ENCODE assay signal across 2 worm cellular contexts in genomic region chrIII:5500732-5501131, ce11.
TF ChIP-seq lines count a peak whose summit lies in the region.

No protein-coding gene starts in this region.

TF ChIP-seq in whole organism, L1 larva, 84 proteins besides CTCF, POLR2A, EP300 and RAD21:
- TF ChIP-seq nhr-20 (tag; optimal IDR thresholded peaks at IDR 0.05; lab: Kevin White, UChicago) (peak; percentile 19), pqm-1 (tag; optimal IDR thresholded peaks at IDR 0.05; lab: Kevin White, UChicago) (no peak), zip-4 (GFP tag; optimal IDR thresholded peaks at IDR 0.05; lab: Kevin White, UChicago) (no peak), lin-35 (GFP tag; optimal IDR thresholded peaks at IDR 0.05; lab: Kevin White, UChicago) (no peak), nhr-47 (tag; optimal IDR thresholded peaks at IDR 0.05; lab: Kevin White, UChicago) (peak; percentile 84), nhr-90 (tag; optimal IDR thresholded peaks at IDR 0.05; lab: Kevin White, UChicago; ENCODE audit: poor library complexity) (no peak), nhr-71 (tag; optimal IDR thresholded peaks at IDR 0.05; lab: Kevin White, UChicago) (peak; percentile 77), unc-86 (tag; optimal IDR thresholded peaks at IDR 0.05; lab: Kevin White, UChicago) (peak; percentile 8), xbp-1 (tag; optimal IDR thresholded peaks at IDR 0.05; lab: Kevin White, UChicago) (no peak), F16B12.6 (tag; optimal IDR thresholded peaks at IDR 0.05; lab: Kevin White, UChicago) (no peak), alr-1 (tag; optimal IDR thresholded peaks at IDR 0.05; lab: Kevin White, UChicago; ENCODE audit: borderline replicate concordance) (no peak), skn-1 (tag; optimal IDR thresholded peaks at IDR 0.05; lab: Kevin White, UChicago) (no peak), nhr-11 (tag; optimal IDR thresholded peaks at IDR 0.05; lab: Kevin White, UChicago) (peak; percentile 56), mep-1 (tag; optimal IDR thresholded peaks at IDR 0.05; lab: Kevin White, UChicago) (no peak), pax-3 (tag; optimal IDR thresholded peaks at IDR 0.05; lab: Kevin White, UChicago) (peak; percentile 83), mdl-1 (tag; optimal IDR thresholded peaks at IDR 0.05; lab: Kevin White, UChicago) (no peak), ztf-11 (tag; optimal IDR thresholded peaks at IDR 0.05; lab: Kevin White, UChicago) (no peak), aha-1 (tag; optimal IDR thresholded peaks at IDR 0.05; lab: Kevin White, UChicago) (no peak), lsy-2 (tag; optimal IDR thresholded peaks at IDR 0.05; lab: Kevin White, UChicago) (peak; percentile 7 to 19), zag-1 (tag; optimal IDR thresholded peaks at IDR 0.05; lab: Kevin White, UChicago) (no peak), swsn-7 (tag; optimal IDR thresholded peaks at IDR 0.05; lab: Kevin White, UChicago) (peak; percentile 19), ceh-88 (GFP tag; IDR thresholded peaks at IDR 0.05; lab: Robert Waterston, UW) (no peak), nhr-237 (tag; optimal IDR thresholded peaks at IDR 0.05; lab: Kevin White, UChicago) (no peak), fkh-8 (tag; optimal IDR thresholded peaks at IDR 0.05; lab: Kevin White, UChicago) (peak; percentile 88), sptf-1 (tag; optimal IDR thresholded peaks at IDR 0.05; lab: Kevin White, UChicago) (no peak), fkh-4 (tag; optimal IDR thresholded peaks at IDR 0.05; lab: Kevin White, UChicago; ENCODE audit: borderline replicate concordance) (peak; percentile 58), unc-130 (tag; optimal IDR thresholded peaks at IDR 0.05; lab: Kevin White, UChicago) (no peak), fos-1 (tag; optimal IDR thresholded peaks at IDR 0.05; lab: Kevin White, UChicago) (peak; percentile 35), nhr-19 (GFP tag; conservative IDR thresholded peaks at IDR 0.05; lab: Robert Waterston, UW) (no peak), egl-13 (tag; optimal IDR thresholded peaks at IDR 0.05; lab: Kevin White, UChicago) (peak; percentile 30), sox-4 (tag; optimal IDR thresholded peaks at IDR 0.05; lab: Kevin White, UChicago) (peak; percentile 80), ceh-8 (GFP tag; optimal IDR thresholded peaks at IDR 0.05; lab: Kevin White, UChicago) (peak; percentile 39), dsc-1 (tag; optimal IDR thresholded peaks at IDR 0.05; lab: Kevin White, UChicago) (peak; percentile 99), lin-14 (GFP tag; optimal IDR thresholded peaks at IDR 0.05; lab: Kevin White, UChicago) (peak; percentile 17)

TF ChIP-seq in whole organism, L2 larva, 48 proteins besides CTCF, POLR2A, EP300 and RAD21:
- TF ChIP-seq ceh-82 (tag; optimal IDR thresholded peaks at IDR 0.05; lab: Kevin White, UChicago), result no peak
- TF ChIP-seq unc-62 (GFP tag; optimal IDR thresholded peaks at IDR 0.05; lab: Kevin White, UChicago), result no peak
- peak; percentile 47 for TF ChIP-seq nhr-21 (tag; optimal IDR thresholded peaks at IDR 0.05; lab: Kevin White, UChicago)
- peak in 1 of 2 experiments; percentile 39 for TF ChIP-seq lsy-2 (tag; optimal IDR thresholded peaks at IDR 0.05; lab: Kevin White, UChicago)
- TF ChIP-seq alr-1 (tag; optimal IDR thresholded peaks at IDR 0.05; lab: Kevin White, UChicago), result no peak
- TF ChIP-seq ztf-1 (GFP tag; conservative IDR thresholded peaks at IDR 0.05; lab: Robert Waterston, UW), result no peak

Comparison
In these comparisons a context has a peak if more than half of its experiments do, and no peak if none do; other contexts are left out.
1. Of the 22 proteins assayed by ChIP-seq in both whole organism, L1 larva and whole organism, L2 larva: peak only in whole organism, L1 larva: fos-1 and nhr-11; only in whole organism, L2 larva: none; in both: none; in neither: 19; mixed calls (peak in some experiments, not most) for 1.